Worm (Caenorhabditis elegans) whole organism, L2 larva: ENCODE data around the gene sre-26.

Experiments used
- C34F6.9 ChIP-seq: fragments of 150-350 bp; optimal IDR thresholded peaks from 2 replicates; lab custom pipeline; 2014; ENCODE audit warnings: missing biosample characterization, missing genetic modification characterization
- F13H6.1 ChIP-seq: sonication (generic microtip); optimal IDR thresholded peaks from 2 replicates; lab custom pipeline; 2016; ENCODE audit warnings: missing genetic modification characterization, missing compliant biosample characterization
- R02D3.7 ChIP-seq: fragments of 150-350 bp; optimal IDR thresholded peaks from 2 replicates; lab custom pipeline; 2014; ENCODE audit warnings: missing biosample characterization, missing genetic modification characterization
- Y55F3AM.14 ChIP-seq: fragments of 200-800 bp; sonication (Bioruptor generic); optimal IDR thresholded peaks from 2 replicates; lab custom pipeline; 2018; ENCODE audit warnings: mild to moderate bottlenecking, missing genetic modification characterization, missing compliant biosample characterization
- ZK546.5 ChIP-seq: sonication (generic microtip); optimal IDR thresholded peaks from 2 replicates; lab custom pipeline; 2017; ENCODE audit warnings: missing biosample characterization, missing genetic modification characterization
- alr-1 ChIP-seq: fragments of 150-350 bp; optimal IDR thresholded peaks from 2 replicates; lab custom pipeline; 2014; ENCODE audit warnings: missing biosample characterization, missing genetic modification characterization
- aly-2 ChIP-seq: fragments of 150-350 bp; optimal IDR thresholded peaks from 2 replicates; lab custom pipeline; 2014; ENCODE audit warnings: missing biosample characterization, missing genetic modification characterization
- ama-1 ChIP-seq: fragments of 150-350 bp; optimal IDR thresholded peaks from 2 replicates; lab custom pipeline; 2018; ENCODE audit warnings: inconsistent platforms
- blmp-1 ChIP-seq: sonication (generic microtip); optimal IDR thresholded peaks from 2 replicates; lab custom pipeline; 2017; ENCODE audit warnings: missing genetic modification characterization, mild to moderate bottlenecking, missing compliant biosample characterization, antibody characterized with exemption, moderate library complexity; ENCODE audit not compliant: insufficient read depth
- ceh-16 ChIP-seq: fragments of 150-350 bp; optimal IDR thresholded peaks from 2 replicates; lab custom pipeline; 2014; ENCODE audit warnings: missing biosample characterization, missing genetic modification characterization
- ceh-82 ChIP-seq: fragments of 150-350 bp; optimal IDR thresholded peaks from 2 replicates; lab custom pipeline; 2014; ENCODE audit warnings: missing biosample characterization, missing genetic modification characterization
- crh-2 ChIP-seq: sonication (generic microtip); optimal IDR thresholded peaks from 2 replicates; lab custom pipeline; 2017; ENCODE audit warnings: missing biosample characterization, missing genetic modification characterization
- dmd-4 ChIP-seq: sonication (generic microtip); optimal IDR thresholded peaks from 2 replicates; lab custom pipeline; 2017; ENCODE audit warnings: missing biosample characterization, missing genetic modification characterization
- egl-27 ChIP-seq: sonication (generic microtip); optimal IDR thresholded peaks from 3 replicates; lab custom pipeline; 2017; ENCODE audit warnings: missing biosample characterization, missing genetic modification reagents, missing genetic modification characterization
- elt-1 ChIP-seq: fragments of 150-350 bp; optimal IDR thresholded peaks from 2 replicates; lab custom pipeline; 2014; ENCODE audit warnings: missing biosample characterization, missing genetic modification characterization
- elt-3 ChIP-seq: sonication (generic microtip); optimal IDR thresholded peaks from 2 replicates; lab custom pipeline; 2017; ENCODE audit warnings: missing biosample characterization, missing genetic modification characterization
- fos-1 ChIP-seq: fragments of 150-350 bp; optimal IDR thresholded peaks from 2 replicates; lab custom pipeline; 2014; ENCODE audit warnings: missing biosample characterization, missing genetic modification characterization
- gmeb-1 ChIP-seq: fragments of 150-350 bp; optimal IDR thresholded peaks from 2 replicates; lab custom pipeline; 2014; ENCODE audit warnings: missing biosample characterization, missing genetic modification characterization
- lin-11 ChIP-seq: fragments of 150-350 bp; sonication (generic microtip); optimal IDR thresholded peaks from 2 replicates; lab custom pipeline; 2014; ENCODE audit warnings: missing biosample characterization, missing genetic modification characterization, inconsistent platforms, mixed read lengths
- lin-13 ChIP-seq: fragments of 150-350 bp; optimal IDR thresholded peaks from 2 replicates; lab custom pipeline; 2014; ENCODE audit warnings: missing biosample characterization, missing genetic modification reagents, missing genetic modification characterization
- lin-39 ChIP-seq: fragments of 150-350 bp; optimal IDR thresholded peaks from 2 replicates; lab custom pipeline; 2014; ENCODE audit warnings: missing biosample characterization, missing genetic modification reagents, missing genetic modification characterization
- lsy-2 ChIP-seq, 2 experiments: fragments of 150-350 bp in 1 of 2; sonication (generic microtip) in 1 of 2; optimal IDR thresholded peaks; 2 replicates each; lab custom pipeline; 2014 to 2017; ENCODE audit warnings: missing biosample characterization in 2 of 2, missing genetic modification characterization in 2 of 2
- mab-5 ChIP-seq: fragments of 150-350 bp; optimal IDR thresholded peaks from 2 replicates; lab custom pipeline; 2014; ENCODE audit warnings: missing biosample characterization, missing genetic modification characterization
- mbf-1 ChIP-seq: sonication (generic microtip); optimal IDR thresholded peaks from 2 replicates; lab custom pipeline; 2017; ENCODE audit warnings: missing biosample characterization, missing genetic modification characterization
- mdl-1 ChIP-seq, 2 experiments: fragments of 150-350 bp in 1 of 2; sonication (generic microtip) in 1 of 2; optimal IDR thresholded peaks; 2 replicates each; lab custom pipeline; 2017; ENCODE audit warnings: missing biosample characterization in 2 of 2, missing genetic modification characterization in 2 of 2
- nhr-10 ChIP-seq: sonication (generic microtip); optimal IDR thresholded peaks from 2 replicates; lab custom pipeline; 2017; ENCODE audit warnings: missing biosample characterization, missing genetic modification characterization
- nhr-11 ChIP-seq: fragments of 150-350 bp; optimal IDR thresholded peaks from 2 replicates; lab custom pipeline; 2014; ENCODE audit warnings: missing biosample characterization, missing genetic modification characterization
- nhr-12 ChIP-seq: fragments of 150-350 bp; optimal IDR thresholded peaks from 2 replicates; lab custom pipeline; 2014; ENCODE audit warnings: missing biosample characterization, missing genetic modification characterization
- nhr-129 ChIP-seq: fragments of 150-350 bp; optimal IDR thresholded peaks from 2 replicates; lab custom pipeline; 2014; ENCODE audit warnings: missing biosample characterization, missing genetic modification characterization
- nhr-21 ChIP-seq: fragments of 150-350 bp; optimal IDR thresholded peaks from 2 replicates; lab custom pipeline; 2014; ENCODE audit warnings: missing biosample characterization, missing genetic modification characterization
- nhr-23 ChIP-seq: fragments of 150-350 bp; optimal IDR thresholded peaks from 2 replicates; lab custom pipeline; 2014; ENCODE audit warnings: missing biosample characterization, missing genetic modification reagents, missing genetic modification characterization
- nhr-237 ChIP-seq: fragments of 150-350 bp; optimal IDR thresholded peaks from 2 replicates; lab custom pipeline; 2014; ENCODE audit warnings: missing biosample characterization, missing genetic modification characterization
- nhr-25 ChIP-seq: fragments of 150-350 bp; sonication (generic microtip); optimal IDR thresholded peaks from 3 replicates; lab custom pipeline; 2014; ENCODE audit warnings: missing biosample characterization, missing genetic modification characterization
- nhr-6 ChIP-seq: fragments of 150-350 bp; optimal IDR thresholded peaks from 2 replicates; lab custom pipeline; 2014; ENCODE audit warnings: missing biosample characterization, missing genetic modification characterization
- nhr-77 ChIP-seq: fragments of 150-350 bp; optimal IDR thresholded peaks from 2 replicates; lab custom pipeline; 2014; ENCODE audit warnings: missing biosample characterization, missing genetic modification characterization
- peb-1 ChIP-seq: fragments of 150-350 bp; optimal IDR thresholded peaks from 2 replicates; lab custom pipeline; 2014; ENCODE audit warnings: missing biosample characterization, missing genetic modification characterization
- sem-4 ChIP-seq: fragments of 150-350 bp; optimal IDR thresholded peaks from 2 replicates; lab custom pipeline; 2014; ENCODE audit warnings: missing biosample characterization, missing genetic modification reagents, missing genetic modification characterization
- skn-1 ChIP-seq: sonication (generic microtip); optimal IDR thresholded peaks from 2 replicates; lab custom pipeline; 2017; ENCODE audit warnings: missing biosample characterization, missing genetic modification characterization
- sma-3 ChIP-seq: sonication (generic microtip); optimal IDR thresholded peaks from 2 replicates; lab custom pipeline; 2016; ENCODE audit warnings: missing genetic modification reagents, missing genetic modification characterization, missing compliant biosample characterization
- sma-9 ChIP-seq, 2 experiments: fragments of 150-350 bp in 1 of 2; sonication (generic microtip) in 1 of 2; optimal IDR thresholded peaks; 2 replicates each; lab custom pipeline; 2014 to 2016; ENCODE audit warnings: missing genetic modification characterization in 2 of 2, mild to moderate bottlenecking in 1 of 2, missing biosample characterization in 1 of 2, missing compliant biosample characterization in 1 of 2, missing genetic modification reagents in 1 of 2, moderate library complexity in 1 of 2
- snpc-4 ChIP-seq: fragments of 150-350 bp; optimal IDR thresholded peaks from 2 replicates; lab custom pipeline; 2014; ENCODE audit warnings: missing biosample characterization, missing genetic modification characterization
- unc-39 ChIP-seq: fragments of 150-350 bp; optimal IDR thresholded peaks from 2 replicates; lab custom pipeline; 2014; ENCODE audit warnings: missing biosample characterization, missing genetic modification characterization
- unc-55 ChIP-seq: fragments of 150-350 bp; sonication (generic microtip); optimal IDR thresholded peaks from 3 replicates; lab custom pipeline; 2014; ENCODE audit warnings: missing biosample characterization, missing genetic modification reagents, missing genetic modification characterization
- unc-62 ChIP-seq: fragments of 150-350 bp; optimal IDR thresholded peaks from 2 replicates; lab custom pipeline; 2014; ENCODE audit warnings: missing biosample characterization, missing genetic modification reagents, missing genetic modification characterization
- zag-1 ChIP-seq: fragments of 150-350 bp; optimal IDR thresholded peaks from 2 replicates; lab custom pipeline; 2014; ENCODE audit warnings: missing biosample characterization, missing genetic modification characterization
- ztf-1 ChIP-seq: fragments of 200-800 bp; sonication (Bioruptor generic); conservative IDR thresholded peaks from 2 replicates; pipeline ENCODE4 v1.3.6; 2022; ENCODE audit warnings: missing genetic modification characterization, missing compliant biosample characterization
- ztf-11 ChIP-seq: sonication (generic microtip); optimal IDR thresholded peaks from 2 replicates; lab custom pipeline; 2017; ENCODE audit warnings: missing biosample characterization, missing genetic modification characterization
- ztf-4 ChIP-seq: fragments of 150-350 bp; optimal IDR thresholded peaks from 2 replicates; lab custom pipeline; 2014; ENCODE audit warnings: missing biosample characterization, missing genetic modification characterization

The sre-26 gene

DNA sequence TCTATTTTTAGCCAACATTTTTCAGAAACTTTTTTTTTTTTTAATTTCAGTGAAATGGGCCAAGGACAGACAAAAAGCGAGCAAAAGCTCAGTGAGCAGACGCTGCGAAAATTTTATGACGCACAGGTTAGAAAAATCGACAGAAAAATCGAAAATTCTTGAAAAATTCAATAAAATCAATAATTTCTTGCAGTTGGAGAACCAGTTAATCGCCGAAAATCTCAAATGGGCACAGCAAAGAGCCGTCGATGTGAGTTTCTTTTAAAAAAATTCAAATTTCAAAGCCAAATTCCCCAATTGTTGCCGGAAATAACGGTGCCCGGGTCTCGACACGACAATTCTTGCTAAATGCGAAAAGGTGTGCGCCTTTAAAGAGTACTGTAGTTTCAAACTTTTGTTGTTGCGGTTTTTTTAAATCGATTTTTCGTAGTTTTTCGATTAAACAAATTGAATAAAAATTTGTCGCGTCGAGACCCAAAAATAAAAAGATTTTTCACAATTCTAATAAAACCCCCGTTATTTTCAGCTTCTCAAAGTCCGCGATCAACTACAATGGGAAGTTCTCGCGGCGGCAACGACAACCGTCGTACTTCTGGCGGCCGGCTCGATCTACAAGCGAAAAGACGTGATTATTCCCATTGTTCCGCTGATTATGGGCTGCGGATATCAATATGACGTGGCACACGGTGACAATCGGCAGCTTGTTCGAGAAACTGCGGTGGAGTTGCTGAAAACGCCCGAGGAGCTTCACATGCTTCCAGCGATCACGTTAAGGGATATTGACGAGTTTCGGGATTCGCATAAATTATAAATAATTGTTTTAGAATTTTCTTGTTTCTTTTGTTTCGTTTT, 40.4 kb upstream of the sre-26 start, which contains the start of gene tag-280:
TSS of gene tag-280 (plus strand) at position 51 of the 852 bp plus-strand sequence.
- no peak for TF ChIP-seq nhr-77 (tag; lab: Kevin White, UChicago)
- TF ChIP-seq ztf-11 (tag; lab: Kevin White, UChicago): no peak
- TF ChIP-seq R02D3.7 (tag; lab: Kevin White, UChicago): no peak
- TF ChIP-seq unc-55 (GFP tag; lab: Kevin White, UChicago): no peak
- TF ChIP-seq mbf-1: no peak
- no peak for TF ChIP-seq C34F6.9 (tag; lab: Kevin White, UChicago)
- no peak for TF ChIP-seq blmp-1 (tag; lab: Kevin White, UChicago)
- no peak for TF ChIP-seq ceh-16 (tag; lab: Kevin White, UChicago)
- no peak for TF ChIP-seq Y55F3AM.14
- TF ChIP-seq crh-2 (tag; lab: Kevin White, UChicago): no peak
- no peak for TF ChIP-seq F13H6.1 (tag; lab: Kevin White, UChicago)
- TF ChIP-seq gmeb-1 (tag; lab: Kevin White, UChicago): no peak
- no peak for TF ChIP-seq elt-3
- TF ChIP-seq sem-4: no peak
- TF ChIP-seq lin-11 (tag; lab: Kevin White, UChicago): no peak
- TF ChIP-seq nhr-10 (tag; lab: Kevin White, UChicago): no peak

DNA sequence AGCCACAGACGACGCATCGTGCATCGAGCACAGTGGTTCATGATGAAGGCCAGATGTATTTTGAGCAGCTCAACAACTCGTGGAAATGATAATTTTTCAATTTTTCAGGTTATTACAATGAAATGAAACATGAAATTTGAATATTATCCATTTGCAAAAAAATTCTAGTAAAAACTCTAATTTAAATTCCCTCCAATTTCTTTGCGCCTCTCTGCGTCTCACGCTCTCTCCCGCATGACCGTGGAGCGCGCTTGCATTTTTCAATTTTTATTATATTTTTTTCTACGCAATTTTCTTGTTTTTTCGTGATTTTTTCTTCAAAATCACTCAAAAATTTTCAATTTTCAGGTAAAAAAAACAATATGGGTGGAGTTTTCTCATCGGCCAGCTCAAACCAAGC, 39.0 kb upstream of the sre-26 start, which contains the start of gene tag-281:
TSS of gene tag-281 (plus strand) at position 340 of the 400 bp plus-strand sequence.
- peak; percentile 86 for TF ChIP-seq sma-9 (GFP tag; optimal IDR thresholded peaks at IDR 0.05; lab: Kevin White, UChicago)
- TF ChIP-seq sma-9 (tag; optimal IDR thresholded peaks at IDR 0.05; lab: Kevin White, UChicago): no peak
- peak; percentile 71 for TF ChIP-seq egl-27 (tag; lab: Kevin White, UChicago)
- peak; percentile 82 for TF ChIP-seq sma-3 (GFP tag; lab: Kevin White, UChicago)
- peak; percentile 49 for TF ChIP-seq nhr-237
- peak; percentile 72 for TF ChIP-seq nhr-21 (tag; lab: Kevin White, UChicago)
- peak; percentile 49 for TF ChIP-seq R02D3.7 (tag; lab: Kevin White, UChicago)
- TF ChIP-seq sem-4: peak; percentile 58
- peak; percentile 13 for TF ChIP-seq nhr-6 (tag; lab: Kevin White, UChicago)
- TF ChIP-seq ztf-1 (GFP tag; lab: Robert Waterston, UW): no peak
- TF ChIP-seq aly-2 (tag; lab: Kevin White, UChicago): no peak
- no peak for TF ChIP-seq skn-1 (tag; lab: Kevin White, UChicago)
- TF ChIP-seq gmeb-1 (tag; lab: Kevin White, UChicago): peak; percentile 99
- TF ChIP-seq ceh-16 (tag; lab: Kevin White, UChicago): no peak
- TF ChIP-seq ztf-4 (tag; lab: Kevin White, UChicago): peak; percentile 36
- no peak for TF ChIP-seq elt-3
- no peak for TF ChIP-seq unc-39 (tag; lab: Kevin White, UChicago)
- peak; percentile 85 for TF ChIP-seq snpc-4
- TF ChIP-seq ama-1 (lab: Kevin White, UChicago): no peak
- peak; percentile 40 for TF ChIP-seq nhr-129
- no peak for TF ChIP-seq nhr-11 (tag; lab: Kevin White, UChicago)
- no peak for TF ChIP-seq nhr-77 (tag; lab: Kevin White, UChicago)
- no peak for TF ChIP-seq unc-62 (GFP tag; lab: Kevin White, UChicago)
- TF ChIP-seq mbf-1: no peak
- no peak for TF ChIP-seq nhr-23
- TF ChIP-seq alr-1 (tag; lab: Kevin White, UChicago): no peak
- TF ChIP-seq lin-11 (tag; lab: Kevin White, UChicago): peak; percentile 66
- peak; percentile 86 to 92 for TF ChIP-seq lsy-2 (tag; optimal IDR thresholded peaks at IDR 0.05; lab: Kevin White, UChicago)
- no peak for TF ChIP-seq dmd-4
- TF ChIP-seq crh-2 (tag; lab: Kevin White, UChicago): peak; percentile 82
- TF ChIP-seq nhr-12: no peak
- no peak for TF ChIP-seq Y55F3AM.14
- TF ChIP-seq nhr-25 (tag; lab: Kevin White, UChicago): peak; percentile 81
- peak; percentile 41 for TF ChIP-seq nhr-10 (tag; lab: Kevin White, UChicago)
- peak; percentile 7 for TF ChIP-seq zag-1 (tag; lab: Kevin White, UChicago)
- TF ChIP-seq elt-1 (tag; lab: Kevin White, UChicago): no peak
- TF ChIP-seq ZK546.5 (tag; lab: Kevin White, UChicago): peak; percentile 47
- peak; percentile 74 for TF ChIP-seq F13H6.1 (tag; lab: Kevin White, UChicago)
- TF ChIP-seq mdl-1 (tag; optimal IDR thresholded peaks at IDR 0.05; lab: Kevin White, UChicago): peak in 1 of 2 experiments; percentile 14
- peak; percentile 68 for TF ChIP-seq mab-5 (tag; lab: Kevin White, UChicago)
- peak; percentile 85 for TF ChIP-seq lin-13 (GFP tag; lab: Kevin White, UChicago)
- TF ChIP-seq C34F6.9 (tag; lab: Kevin White, UChicago): peak; percentile 85
- peak; percentile 93 for TF ChIP-seq unc-55 (GFP tag; lab: Kevin White, UChicago)
- TF ChIP-seq peb-1 (tag; lab: Kevin White, UChicago): no peak
- TF ChIP-seq fos-1: no peak
- no peak for TF ChIP-seq lin-39 (tag; lab: Kevin White, UChicago)
- no peak for TF ChIP-seq ztf-11 (tag; lab: Kevin White, UChicago)
- no peak for TF ChIP-seq blmp-1 (tag; lab: Kevin White, UChicago)
- no peak for TF ChIP-seq ceh-82
